Fruit fly (Drosophila melanogaster) whole organism, prepupa: ENCODE results near the gene tow.

ENCODE experiments used
- CG31627 ChIP-seq: fragments of 200-800 bp; sonication (Bioruptor generic); optimal IDR thresholded peaks from 3 replicates; lab custom pipeline; 2016; ENCODE audit warnings: missing biosample characterization, missing genetic modification characterization
- CG6854 ChIP-seq: fragments of 200-800 bp; sonication (Bioruptor generic); optimal IDR thresholded peaks from 2 replicates; lab custom pipeline; 2017; ENCODE audit warnings: missing biosample characterization, mild to moderate bottlenecking, missing genetic modification characterization
- net ChIP-seq: fragments of 200-800 bp; sonication (Bioruptor generic); optimal IDR thresholded peaks from 3 replicates; lab custom pipeline; 2016; ENCODE audit warnings: missing biosample characterization, missing genetic modification characterization
- vri ChIP-seq: fragments of 200-800 bp; sonication (Bioruptor generic); optimal IDR thresholded peaks from 3 replicates; lab custom pipeline; 2016; ENCODE audit warnings: missing biosample characterization, mild to moderate bottlenecking, missing genetic modification characterization

dm6 chr3L:6963175-6963574 lies 20.5 kb downstream of the tow start:
- TF ChIP-seq CG6854 (no peak), net (GFP tag; lab: Kevin White, UChicago) (no peak), vri (GFP tag; lab: Kevin White, UChicago) (no peak), CG31627 (GFP tag; lab: Kevin White, UChicago) (no peak)
